Worm (Caenorhabditis elegans) whole organism, midembryonic: ENCODE measurements around the gene sri-60.

ENCODE experiments used
- cog-1 ChIP-seq: sonication (generic microtip); optimal IDR thresholded peaks from 2 replicates; lab custom pipeline; 2016; ENCODE audit warnings: missing genetic modification characterization, missing compliant biosample characterization
- ztf-23 ChIP-seq: fragments of 200-800 bp; sonication (Bioruptor generic); IDR thresholded peaks from 2 replicates; pipeline ENCODE4 v1.3.6; 2022; ENCODE audit warnings: missing genetic modification reagents, missing genetic modification characterization, missing compliant biosample characterization

DNA sequence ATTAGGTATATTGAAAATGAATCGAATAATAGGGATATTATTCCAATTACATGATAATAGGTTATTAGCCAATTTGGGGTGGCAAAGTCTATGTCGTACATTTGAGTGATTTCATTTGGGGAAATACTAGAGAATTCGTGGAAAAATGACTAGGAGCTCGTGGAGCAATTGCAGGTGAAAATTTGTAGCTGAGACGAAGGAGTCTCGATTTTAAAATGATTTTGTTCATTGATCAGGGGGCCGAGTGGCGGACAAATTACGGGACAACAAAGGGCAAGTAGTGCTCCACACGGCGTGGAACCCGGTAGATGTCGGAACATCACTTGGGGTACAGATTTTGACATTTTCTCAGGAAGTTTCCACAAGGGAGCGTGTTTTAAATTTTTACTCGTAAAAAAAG lies 4.3 kb downstream of the sri-60 start, which contains the start of gene sri-62:
- TF ChIP-seq cog-1 (tag; lab: Kevin White, UChicago) (no peak), ztf-23 (GFP tag; lab: Robert Waterston, UW) (no peak)
